Fruit fly (Drosophila melanogaster) whole organism, prepupa: ENCODE data around the gene CG9839.

Experiments used
- Blimp-1 ChIP-seq: fragments of 200-800 bp; sonication (Bioruptor generic); optimal IDR thresholded peaks from 3 replicates; lab custom pipeline; 2017; ENCODE audit warnings: missing biosample characterization, missing genetic modification characterization, mild to moderate bottlenecking, moderate library complexity, missing genetic modification reagents
- CG10669 ChIP-seq: fragments of 200-800 bp; sonication (Bioruptor generic); optimal IDR thresholded peaks from 3 replicates; lab custom pipeline; 2018; ENCODE audit warnings: missing biosample characterization, mild to moderate bottlenecking, missing genetic modification characterization, moderate library complexity
- CG11294 ChIP-seq: fragments of 200-800 bp; sonication (Bioruptor generic); IDR thresholded peaks from 2 replicates; pipeline ENCODE4 v1.3.6; 2022; ENCODE audit warnings: missing biosample characterization, missing genetic modification characterization
- CG11762 ChIP-seq: fragments of 200-800 bp; sonication (Bioruptor generic); optimal IDR thresholded peaks from 3 replicates; lab custom pipeline; 2016; ENCODE audit warnings: missing biosample characterization, missing genetic modification characterization; ENCODE audit not compliant: insufficient read depth
- CG11902 ChIP-seq: fragments of 200-800 bp; sonication (Bioruptor generic); optimal IDR thresholded peaks from 3 replicates; lab custom pipeline; 2016; ENCODE audit warnings: missing biosample characterization, missing genetic modification characterization
- CG15336 ChIP-seq: fragments of 200-800 bp; sonication (Bioruptor generic); IDR thresholded peaks from 2 replicates; pipeline ENCODE4 v1.3.6; 2022; ENCODE audit warnings: missing biosample characterization, missing genetic modification characterization
- CG1621 ChIP-seq: fragments of 200-800 bp; sonication (Bioruptor generic); optimal IDR thresholded peaks from 3 replicates; lab custom pipeline; 2018; ENCODE audit warnings: missing biosample characterization, mild to moderate bottlenecking, missing genetic modification characterization
- CG16779 ChIP-seq: fragments of 200-800 bp; sonication (Bioruptor generic); optimal IDR thresholded peaks from 3 replicates; lab custom pipeline; 2017; ENCODE audit warnings: missing biosample characterization, mild to moderate bottlenecking, missing genetic modification characterization
- CG3032 ChIP-seq: fragments of 200-800 bp; optimal IDR thresholded peaks from 2 replicates; lab custom pipeline; 2019; ENCODE audit warnings: missing biosample characterization, mild to moderate bottlenecking, missing genetic modification characterization, moderate library complexity
- CG31627 ChIP-seq: fragments of 200-800 bp; sonication (Bioruptor generic); optimal IDR thresholded peaks from 3 replicates; lab custom pipeline; 2016; ENCODE audit warnings: missing biosample characterization, missing genetic modification characterization
- CG3919 ChIP-seq: fragments of 200-800 bp; sonication (Bioruptor generic); optimal IDR thresholded peaks from 3 replicates; lab custom pipeline; 2016; ENCODE audit warnings: missing biosample characterization, missing genetic modification characterization
- CG6163 ChIP-seq: fragments of 200-800 bp; sonication (Bioruptor generic); IDR thresholded peaks from 3 replicates; pipeline ENCODE4 v1.3.6; 2022; ENCODE audit warnings: missing biosample characterization, missing genetic modification characterization
- CG6808 ChIP-seq: fragments of 200-800 bp; sonication (Bioruptor generic); optimal IDR thresholded peaks from 3 replicates; lab custom pipeline; 2017; ENCODE audit warnings: missing biosample characterization, missing genetic modification characterization, mild to moderate bottlenecking, moderate library complexity, missing genetic modification reagents
- CG6854 ChIP-seq: fragments of 200-800 bp; sonication (Bioruptor generic); optimal IDR thresholded peaks from 2 replicates; lab custom pipeline; 2017; ENCODE audit warnings: missing biosample characterization, mild to moderate bottlenecking, missing genetic modification characterization
- CG7368 ChIP-seq: fragments of 200-800 bp; sonication (Bioruptor generic); optimal IDR thresholded peaks from 3 replicates; lab custom pipeline; 2016; ENCODE audit warnings: missing biosample characterization, missing genetic modification characterization
- CG8119 ChIP-seq: fragments of 200-800 bp; sonication (Bioruptor generic); IDR thresholded peaks from 3 replicates; pipeline ENCODE4 v1.3.6; 2022; ENCODE audit warnings: missing biosample characterization, missing genetic modification characterization
- CG8319 ChIP-seq: fragments of 200-800 bp; sonication (Bioruptor generic); optimal IDR thresholded peaks from 3 replicates; lab custom pipeline; 2016; ENCODE audit warnings: missing biosample characterization, missing genetic modification characterization
- CG8632 ChIP-seq: fragments of 200-800 bp; sonication (Bioruptor generic); optimal IDR thresholded peaks from 3 replicates; lab custom pipeline; 2016; ENCODE audit warnings: missing biosample characterization, missing genetic modification characterization
- Eip75B ChIP-seq: fragments of 200-800 bp; sonication (Bioruptor generic); optimal IDR thresholded peaks from 3 replicates; lab custom pipeline; 2016; ENCODE audit warnings: missing biosample characterization, missing genetic modification characterization
- Eip78C ChIP-seq: fragments of 200-800 bp; sonication (Bioruptor generic); peaks from one replicate; lab custom pipeline; 2016; ENCODE audit warnings: missing biosample characterization, missing genetic modification characterization
- Ets96B ChIP-seq: fragments of 200-800 bp; optimal IDR thresholded peaks from 2 replicates; lab custom pipeline; 2019; ENCODE audit warnings: missing biosample characterization, mild to moderate bottlenecking, missing genetic modification characterization, moderate library complexity
- Hr39 ChIP-seq: fragments of 200-800 bp; sonication (Bioruptor generic); optimal IDR thresholded peaks from 2 replicates; lab custom pipeline; 2016; ENCODE audit warnings: missing biosample characterization, missing genetic modification characterization
- Hr4 ChIP-seq: fragments of 200-800 bp; sonication (Bioruptor generic); optimal IDR thresholded peaks from 3 replicates; lab custom pipeline; 2016; ENCODE audit warnings: missing biosample characterization, missing genetic modification characterization
- Met ChIP-seq: fragments of 200-800 bp; sonication (Bioruptor generic); optimal IDR thresholded peaks from 3 replicates; lab custom pipeline; 2016; ENCODE audit warnings: missing biosample characterization, missing genetic modification characterization
- Smox ChIP-seq: fragments of 200-800 bp; sonication (Bioruptor generic); optimal IDR thresholded peaks from 3 replicates; lab custom pipeline; 2016; ENCODE audit warnings: missing biosample characterization, missing genetic modification characterization
- Sox102F ChIP-seq: fragments of 200-800 bp; sonication (Bioruptor generic); optimal IDR thresholded peaks from 2 replicates; lab custom pipeline; 2016; ENCODE audit warnings: missing biosample characterization, mild to moderate bottlenecking, missing genetic modification characterization
- Sox14 ChIP-seq: fragments of 200-800 bp; sonication (Bioruptor generic); optimal IDR thresholded peaks from 3 replicates; lab custom pipeline; 2016; ENCODE audit warnings: missing biosample characterization, missing genetic modification characterization
- Sox15 ChIP-seq: fragments of 200-800 bp; sonication (Bioruptor generic); optimal IDR thresholded peaks from 3 replicates; lab custom pipeline; 2016; ENCODE audit warnings: missing biosample characterization, missing genetic modification characterization
- acj6 ChIP-seq: fragments of 200-800 bp; sonication (Bioruptor generic); optimal IDR thresholded peaks from 3 replicates; lab custom pipeline; 2016; ENCODE audit warnings: missing biosample characterization, missing genetic modification characterization
- cyc ChIP-seq: fragments of 200-800 bp; sonication (Bioruptor generic); optimal IDR thresholded peaks from 3 replicates; lab custom pipeline; 2016; ENCODE audit warnings: missing biosample characterization, missing genetic modification characterization
- dac ChIP-seq: fragments of 200-800 bp; sonication (Bioruptor generic); optimal IDR thresholded peaks from 2 replicates; lab custom pipeline; 2017; ENCODE audit warnings: missing biosample characterization, mild to moderate bottlenecking, missing genetic modification characterization
- dsx ChIP-seq: fragments of 200-800 bp; optimal IDR thresholded peaks from 3 replicates; lab custom pipeline; 2019; ENCODE audit warnings: missing biosample characterization, mild to moderate bottlenecking, missing genetic modification characterization, moderate library complexity; ENCODE audit not compliant: poor library complexity, severe bottlenecking
- eg ChIP-seq: fragments of 200-800 bp; sonication (Bioruptor generic); IDR thresholded peaks from 3 replicates; pipeline ENCODE4 v1.3.6; 2022; ENCODE audit warnings: missing biosample characterization, missing genetic modification characterization
- esn ChIP-seq: fragments of 200-800 bp; sonication (Bioruptor generic); optimal IDR thresholded peaks from 2 replicates; lab custom pipeline; 2016; ENCODE audit warnings: missing biosample characterization, mild to moderate bottlenecking, missing genetic modification characterization, moderate library complexity
- fkh ChIP-seq: fragments of 200-800 bp; sonication (Bioruptor generic); optimal IDR thresholded peaks from 3 replicates; lab custom pipeline; 2017; ENCODE audit warnings: missing biosample characterization, mild to moderate bottlenecking, missing genetic modification characterization, moderate library complexity
- net ChIP-seq: fragments of 200-800 bp; sonication (Bioruptor generic); optimal IDR thresholded peaks from 3 replicates; lab custom pipeline; 2016; ENCODE audit warnings: missing biosample characterization, missing genetic modification characterization
- pdm3 ChIP-seq: fragments of 200-800 bp; sonication (Bioruptor generic); optimal IDR thresholded peaks from 3 replicates; lab custom pipeline; 2016; ENCODE audit warnings: missing biosample characterization, missing genetic modification characterization
- salr ChIP-seq, 2 experiments: fragments of 200-800 bp; sonication (Bioruptor generic); optimal IDR thresholded peaks; 3 replicates each; lab custom pipeline; 2016 to 2018; ENCODE audit warnings: missing biosample characterization in 2 of 2, missing genetic modification characterization in 2 of 2, mild to moderate bottlenecking in 1 of 2
- ss ChIP-seq, 2 experiments: fragments of 200-800 bp; sonication (Bioruptor generic); optimal IDR thresholded peaks; 2 replicates in 1 of 2; 3 replicates in 1 of 2; lab custom pipeline; 2017 to 2018; ENCODE audit warnings: mild to moderate bottlenecking in 2 of 2, missing biosample characterization in 2 of 2, missing genetic modification characterization in 2 of 2, moderate library complexity in 1 of 2
- svp ChIP-seq: fragments of 200-800 bp; sonication (Bioruptor generic); peaks from one replicate; lab custom pipeline; 2016; ENCODE audit warnings: missing biosample characterization, missing genetic modification characterization
- vri ChIP-seq: fragments of 200-800 bp; sonication (Bioruptor generic); optimal IDR thresholded peaks from 3 replicates; lab custom pipeline; 2016; ENCODE audit warnings: missing biosample characterization, mild to moderate bottlenecking, missing genetic modification characterization

The CG9839 gene

dm6 chr3R:8818239-8818638 lies 12.6 kb upstream of the CG9839 start:
- TF ChIP-seq eg (GFP tag; lab: Robert Waterston, UW), result 0 out of 3 replicates have a peak, but pooled peaks have one; percentile 21
- no peak for TF ChIP-seq Eip78C (GFP tag; lab: Kevin White, UChicago)

dm6 chr3R:8815074-8815473 lies 9.5 kb upstream of the CG9839 start:
- TF ChIP-seq CG6808 (GFP tag; lab: Kevin White, UChicago) (peak; percentile 4), CG6854 (GFP tag; lab: Kevin White, UChicago) (no peak)

- no peak for TF ChIP-seq CG3919 (GFP tag; lab: Kevin White, UChicago)
- no peak for TF ChIP-seq Eip75B (GFP tag; lab: Kevin White, UChicago)
- TF ChIP-seq fkh (GFP tag; lab: Kevin White, UChicago), result peak; percentile 55
- TF ChIP-seq Hr39 (GFP tag; lab: Kevin White, UChicago), result no peak
- TF ChIP-seq Sox102F, result no peak
- no peak for TF ChIP-seq Ets96B
- TF ChIP-seq cyc, result no peak
- no peak for TF ChIP-seq CG8319
- no peak for TF ChIP-seq CG3032
- TF ChIP-seq CG6854 (GFP tag; lab: Kevin White, UChicago), result no peak
- no peak for TF ChIP-seq vri
- no peak for TF ChIP-seq CG6163 (GFP tag; lab: Robert Waterston, UW)
- TF ChIP-seq CG6808 (GFP tag; lab: Kevin White, UChicago), result peak; percentile 16
- TF ChIP-seq svp (GFP tag; lab: Kevin White, UChicago), result no peak
- no peak for TF ChIP-seq salr (GFP tag; optimal IDR thresholded peaks at IDR 0.05; lab: Kevin White, UChicago)
- TF ChIP-seq esn (GFP tag; lab: Kevin White, UChicago), result no peak
- TF ChIP-seq acj6 (GFP tag; lab: Kevin White, UChicago), result no peak
Observed at dm6 chr3R:8814029-8814647, 8.5 kb upstream of the CG9839 start.

dm6 chr3R:8813164-8813629 lies 7.6 kb upstream of the CG9839 start, which contains the start of gene CG9837:
Gene CG9837 (minus strand): TSS chr3R:8813579.
- TF ChIP-seq fkh (GFP tag; lab: Kevin White, UChicago) (peak; percentile 4), CG15336 (GFP tag; lab: Robert Waterston, UW) (no peak)

- TF ChIP-seq Met (GFP tag; lab: Kevin White, UChicago), result peak; percentile 44
- peak; percentile 72 for TF ChIP-seq dsx
- peak; percentile 87 for TF ChIP-seq dac
- peak; percentile 54 for TF ChIP-seq CG11902 (GFP tag; lab: Kevin White, UChicago)
- TF ChIP-seq Hr4 (GFP tag; lab: Kevin White, UChicago), result peak; percentile 92
- peak; percentile 79 for TF ChIP-seq CG1621 (tag; lab: Kevin White, UChicago)
- TF ChIP-seq Hr39 (GFP tag; lab: Kevin White, UChicago), result peak; percentile 57
- peak; percentile 84 for TF ChIP-seq acj6 (GFP tag; lab: Kevin White, UChicago)
- TF ChIP-seq Sox14, result peak; percentile 82
- peak; percentile 75 for TF ChIP-seq CG11762 (GFP tag; lab: Kevin White, UChicago)
- peak; percentile 72 for TF ChIP-seq CG6808 (GFP tag; lab: Kevin White, UChicago)
- peak; percentile 93 for TF ChIP-seq CG6163 (GFP tag; lab: Robert Waterston, UW)
- peak; percentile 96 for TF ChIP-seq eg (GFP tag; lab: Robert Waterston, UW)
- peak; percentile 73 for TF ChIP-seq CG8632
- TF ChIP-seq ss (GFP tag; optimal IDR thresholded peaks at IDR 0.05; lab: Kevin White, UChicago), result peak; percentile 74 to 80
- TF ChIP-seq pdm3 (GFP tag; lab: Kevin White, UChicago), result peak; percentile 88
- peak; percentile 76 for TF ChIP-seq net (GFP tag; lab: Kevin White, UChicago)
- TF ChIP-seq Smox (GFP tag; lab: Kevin White, UChicago), result peak; percentile 56
- TF ChIP-seq CG3919 (GFP tag; lab: Kevin White, UChicago), result peak; percentile 82
- TF ChIP-seq CG8119 (GFP tag; lab: Robert Waterston, UW), result peak; percentile 93
- TF ChIP-seq CG16779, result peak; percentile 66
- TF ChIP-seq CG31627 (GFP tag; lab: Kevin White, UChicago), result peak; percentile 57
- TF ChIP-seq CG7368 (GFP tag; lab: Kevin White, UChicago), result peak; percentile 76
- no peak for TF ChIP-seq Blimp-1
- peak; percentile 76; the same call in 1 of the 2 replicates for TF ChIP-seq CG11294 (GFP tag; lab: Robert Waterston, UW)
- peak; percentile 80 for TF ChIP-seq CG10669 (GFP tag; lab: Kevin White, UChicago)
- peak; percentile 40 for TF ChIP-seq Sox15 (GFP tag; lab: Kevin White, UChicago)
Observed at dm6 chr3R:8812342-8812966, 6.9 kb upstream of the CG9839 start.
